Worm (Caenorhabditis elegans): ENCODE data around the gene srh-237.

Gene srh-237

ce11 chrV:17092262-17092661, 2.1 kb downstream of the srh-237 start, which contains the start of gene ZK218.1:
Gene ZK218.1, plus strand, starts transcription at chrV:17092562.
- TF ChIP-seq tbx-11 (GFP tag; IDR thresholded peaks at IDR 0.05) (no peak), F13C5.2 (tag; optimal IDR thresholded peaks at IDR 0.05) (no peak), tra-4 (tag; optimal IDR thresholded peaks at IDR 0.05) (no peak), ama-1 (optimal IDR thresholded peaks at IDR 0.05) (no peak), ceh-13 (GFP tag; optimal IDR thresholded peaks at IDR 0.05) (no peak), ets-7 (tag; optimal IDR thresholded peaks at IDR 0.05) (no peak), flt-1 (GFP tag; IDR thresholded peaks at IDR 0.05) (no peak), tbx-37 (GFP tag; conservative IDR thresholded peaks at IDR 0.05) (no peak), hnd-1 (tag; optimal IDR thresholded peaks at IDR 0.05) (no peak), ceh-36 (tag; optimal IDR thresholded peaks at IDR 0.05) (no peak), aly-1 (tag; optimal IDR thresholded peaks at IDR 0.05) (no peak), pes-1 (GFP tag; IDR thresholded peaks at IDR 0.05) (no peak), sea-1 (GFP tag; conservative IDR thresholded peaks at IDR 0.05) (no peak)

- TF ChIP-seq aly-1 (tag; optimal IDR thresholded peaks at IDR 0.05) = no peak
- TF ChIP-seq tbx-11 (GFP tag; IDR thresholded peaks at IDR 0.05) = no peak
- TF ChIP-seq F13C5.2 (tag; optimal IDR thresholded peaks at IDR 0.05) = no peak
- no peak for TF ChIP-seq hmg-4 (GFP tag; optimal IDR thresholded peaks at IDR 0.05)
- no peak for TF ChIP-seq ceh-36 (tag; optimal IDR thresholded peaks at IDR 0.05)
- TF ChIP-seq B0310.2 (tag; optimal IDR thresholded peaks at IDR 0.05) = no peak
- no peak for TF ChIP-seq tra-4 (tag; optimal IDR thresholded peaks at IDR 0.05)
- TF ChIP-seq hnd-1 (tag; optimal IDR thresholded peaks at IDR 0.05) = no peak
- TF ChIP-seq ceh-13 (GFP tag; optimal IDR thresholded peaks at IDR 0.05) = no peak
- TF ChIP-seq flt-1 (GFP tag; IDR thresholded peaks at IDR 0.05) = no peak
- no peak for TF ChIP-seq hmbx-1 (tag; optimal IDR thresholded peaks at IDR 0.05)
- TF ChIP-seq tbx-37 (GFP tag; conservative IDR thresholded peaks at IDR 0.05) = no peak
- TF ChIP-seq scrt-1 (GFP tag; IDR thresholded peaks at IDR 0.05) = no peak
- TF ChIP-seq ets-7 (tag; optimal IDR thresholded peaks at IDR 0.05) = no peak
- TF ChIP-seq pes-1 (GFP tag; IDR thresholded peaks at IDR 0.05) = no peak
- no peak for TF ChIP-seq sea-1 (GFP tag; conservative IDR thresholded peaks at IDR 0.05)
- TF ChIP-seq ama-1 (optimal IDR thresholded peaks at IDR 0.05) = no peak
Measured at ce11 chrV:17094568-17094967, 4.4 kb downstream of the srh-237 start.

ce11 chrV:17098669-17099068, 8.5 kb downstream of the srh-237 start, which contains the start of the genes ZK218.3 and ZK218.4:
Gene ZK218.3, minus strand, starts transcription at chrV:17098769.
Gene ZK218.4, plus strand, starts transcription at chrV:17098854.
- TF ChIP-seq tbx-37 (GFP tag; conservative IDR thresholded peaks at IDR 0.05) = no peak
- no peak for TF ChIP-seq aly-1 (tag; optimal IDR thresholded peaks at IDR 0.05)
- no peak for TF ChIP-seq hmbx-1 (tag; optimal IDR thresholded peaks at IDR 0.05)
- no peak for TF ChIP-seq ets-7 (tag; optimal IDR thresholded peaks at IDR 0.05)
- TF ChIP-seq flt-1 (GFP tag; IDR thresholded peaks at IDR 0.05) = no peak
- no peak for TF ChIP-seq ceh-13 (GFP tag; optimal IDR thresholded peaks at IDR 0.05)
- TF ChIP-seq scrt-1 (GFP tag; IDR thresholded peaks at IDR 0.05) = no peak
- no peak for TF ChIP-seq ceh-36 (tag; optimal IDR thresholded peaks at IDR 0.05)

- no peak for TF ChIP-seq hnd-1 (tag; optimal IDR thresholded peaks at IDR 0.05)
- no peak for TF ChIP-seq tra-4 (tag; optimal IDR thresholded peaks at IDR 0.05)
- TF ChIP-seq F13C5.2 (tag; optimal IDR thresholded peaks at IDR 0.05) = no peak
- TF ChIP-seq ets-7 (tag; optimal IDR thresholded peaks at IDR 0.05) = no peak
- TF ChIP-seq pes-1 (GFP tag; IDR thresholded peaks at IDR 0.05) = no peak
- no peak for TF ChIP-seq B0310.2 (tag; optimal IDR thresholded peaks at IDR 0.05)
- TF ChIP-seq tbx-11 (GFP tag; IDR thresholded peaks at IDR 0.05) = no peak
Measured at ce11 chrV:17100829-17101228, 10.7 kb downstream of the srh-237 start, which contains the start of gene ZK218.5. Gene ZK218.5, plus strand, starts transcription at chrV:17101129.

- TF ChIP-seq tbx-37 (GFP tag; conservative IDR thresholded peaks at IDR 0.05) = no peak
- TF ChIP-seq ceh-36 (tag; optimal IDR thresholded peaks at IDR 0.05) = no peak
- TF ChIP-seq hnd-1 (tag; optimal IDR thresholded peaks at IDR 0.05) = no peak
- no peak for TF ChIP-seq tra-4 (tag; optimal IDR thresholded peaks at IDR 0.05)
- TF ChIP-seq scrt-1 (GFP tag; IDR thresholded peaks at IDR 0.05) = no peak
- TF ChIP-seq aly-1 (tag; optimal IDR thresholded peaks at IDR 0.05) = no peak
- TF ChIP-seq hmg-4 (GFP tag; optimal IDR thresholded peaks at IDR 0.05) = no peak
- no peak for TF ChIP-seq tbx-11 (GFP tag; IDR thresholded peaks at IDR 0.05)
- TF ChIP-seq pes-1 (GFP tag; IDR thresholded peaks at IDR 0.05) = no peak
- TF ChIP-seq flt-1 (GFP tag; IDR thresholded peaks at IDR 0.05) = no peak
- no peak for TF ChIP-seq ets-7 (tag; optimal IDR thresholded peaks at IDR 0.05)
- no peak for TF ChIP-seq ama-1 (optimal IDR thresholded peaks at IDR 0.05)
- no peak for TF ChIP-seq hmbx-1 (tag; optimal IDR thresholded peaks at IDR 0.05)
- TF ChIP-seq ceh-13 (GFP tag; optimal IDR thresholded peaks at IDR 0.05) = no peak
- no peak for TF ChIP-seq F13C5.2 (tag; optimal IDR thresholded peaks at IDR 0.05)
- no peak for TF ChIP-seq sea-1 (GFP tag; conservative IDR thresholded peaks at IDR 0.05)
- no peak for TF ChIP-seq B0310.2 (tag; optimal IDR thresholded peaks at IDR 0.05)
Measured at ce11 chrV:17104527-17104926, 14.3 kb downstream of the srh-237 start, which contains the start of gene nhr-248. Gene nhr-248, minus strand, starts transcription at chrV:17104627.

ce11 chrV:17105483-17105882, 15.3 kb downstream of the srh-237 start, which contains the start of gene ZK218.7:
Gene ZK218.7, plus strand, starts transcription at chrV:17105783.
- TF ChIP-seq tbx-11 (GFP tag; IDR thresholded peaks at IDR 0.05) (no peak), sea-1 (GFP tag; conservative IDR thresholded peaks at IDR 0.05) (no peak), tbx-37 (GFP tag; conservative IDR thresholded peaks at IDR 0.05) (no peak), F13C5.2 (tag; optimal IDR thresholded peaks at IDR 0.05) (no peak), scrt-1 (GFP tag; IDR thresholded peaks at IDR 0.05) (no peak), aly-1 (tag; optimal IDR thresholded peaks at IDR 0.05) (no peak), hmbx-1 (tag; optimal IDR thresholded peaks at IDR 0.05) (no peak), hmg-4 (GFP tag; optimal IDR thresholded peaks at IDR 0.05) (no peak), ceh-36 (tag; optimal IDR thresholded peaks at IDR 0.05) (no peak)

ce11 chrV:17108310-17108709, 18.1 kb downstream of the srh-237 start, which contains the start of gene ZK218.11:
Gene ZK218.11, minus strand, starts transcription at chrV:17108410.
- TF ChIP-seq scrt-1 (GFP tag; IDR thresholded peaks at IDR 0.05) (no peak), hmg-4 (GFP tag; optimal IDR thresholded peaks at IDR 0.05) (no peak), flt-1 (GFP tag; IDR thresholded peaks at IDR 0.05) (no peak), ceh-36 (tag; optimal IDR thresholded peaks at IDR 0.05) (no peak), tbx-11 (GFP tag; IDR thresholded peaks at IDR 0.05) (no peak), F13C5.2 (tag; optimal IDR thresholded peaks at IDR 0.05) (no peak), ceh-13 (GFP tag; optimal IDR thresholded peaks at IDR 0.05) (no peak), ama-1 (optimal IDR thresholded peaks at IDR 0.05) (no peak), pes-1 (GFP tag; IDR thresholded peaks at IDR 0.05) (no peak)

All from whole organism, early embryonic.